Fruit fly (Drosophila melanogaster): ENCODE measurements around the gene Osi13.

dm6 chr3R:6337397-6337796 is 45.9 kb downstream of the Osi13 start:
- no peak for TF ChIP-seq CTCF (optimal IDR thresholded peaks at IDR 0.05)
- TF ChIP-seq CG8478 (optimal IDR thresholded peaks at IDR 0.05) = no peak

All from S2 (cell line).